Worm (Caenorhabditis elegans): ENCODE results near the gene F07C4.6.

ce11 chrV:7667940-7668339, 41.3 kb downstream of the F07C4.6 start, which contains the start of gene C12D5.5:
- TF ChIP-seq eor-1 (tag; optimal IDR thresholded peaks at IDR 0.05) (no peak), egl-27 (tag; optimal IDR thresholded peaks at IDR 0.05) (no peak), mdl-1 (tag; optimal IDR thresholded peaks at IDR 0.05) (no peak), skn-1 (tag; optimal IDR thresholded peaks at IDR 0.05) (no peak), unc-62 (GFP tag; optimal IDR thresholded peaks at IDR 0.05) (no peak)

Data from whole organism, L3 larva.